Worm (Caenorhabditis elegans) whole organism, young adult: ENCODE results near the gene figl-1.

ENCODE experiments used
- B0336.3 ChIP-seq: fragments of 200-800 bp; sonication (Bioruptor generic); IDR thresholded peaks from 2 replicates; pipeline ENCODE4 v1.3.6; 2022; ENCODE audit warnings: missing genetic modification characterization, missing compliant biosample characterization
- F37B4.10 ChIP-seq: fragments of 200-800 bp; sonication (Bioruptor generic); IDR thresholded peaks from 2 replicates; pipeline ENCODE4 v1.3.6; 2022; ENCODE audit warnings: missing genetic modification characterization, missing compliant biosample characterization
- F39B2.1 ChIP-seq: fragments of 200-800 bp; sonication (Bioruptor generic); IDR thresholded peaks from 2 replicates; pipeline ENCODE4 v1.3.6; 2022; ENCODE audit warnings: missing genetic modification reagents, missing genetic modification characterization, missing compliant biosample characterization
- F57A8.1 ChIP-seq: fragments of 200-800 bp; sonication (Bioruptor generic); optimal IDR thresholded peaks from 2 replicates; lab custom pipeline; 2018; ENCODE audit warnings: mild to moderate bottlenecking, missing genetic modification characterization, moderate library complexity, missing compliant biosample characterization
- F57C9.4 ChIP-seq: sonication (generic microtip); optimal IDR thresholded peaks from 2 replicates; lab custom pipeline; 2017; ENCODE audit warnings: mild to moderate bottlenecking, missing genetic modification characterization, missing compliant biosample characterization
- K11D2.4 ChIP-seq: fragments of 200-800 bp; sonication (Bioruptor generic); IDR thresholded peaks from 2 replicates; pipeline ENCODE4 v1.3.6; 2022; ENCODE audit warnings: missing genetic modification reagents, missing genetic modification characterization, missing compliant biosample characterization
- K12H6.12 ChIP-seq: fragments of 200-800 bp; sonication (Bioruptor generic); optimal IDR thresholded peaks from 2 replicates; lab custom pipeline; 2018; ENCODE audit warnings: mild to moderate bottlenecking, missing genetic modification characterization, missing compliant biosample characterization
- Y67H2A.10 ChIP-seq: fragments of 200-800 bp; sonication (Bioruptor generic); conservative IDR thresholded peaks from 2 replicates; pipeline ENCODE4 v1.3.6; 2022; ENCODE audit warnings: missing genetic modification reagents, missing genetic modification characterization, missing compliant biosample characterization
- Y95B8A.8 ChIP-seq: fragments of 200-800 bp; sonication (Bioruptor generic); IDR thresholded peaks from 2 replicates; pipeline ENCODE4 v1.3.6; 2022; ENCODE audit warnings: missing genetic modification reagents, missing genetic modification characterization, missing compliant biosample characterization
- ZK185.1 ChIP-seq: sonication (generic microtip); optimal IDR thresholded peaks from 2 replicates; lab custom pipeline; 2016; ENCODE audit warnings: mild to moderate bottlenecking, missing genetic modification characterization, missing compliant biosample characterization; ENCODE audit not compliant: poor library complexity, severe bottlenecking
- akir-1 ChIP-seq: fragments of 200-800 bp; sonication (Bioruptor generic); optimal IDR thresholded peaks from 2 replicates; lab custom pipeline; 2018; ENCODE audit warnings: mild to moderate bottlenecking, missing genetic modification characterization, moderate library complexity, missing compliant biosample characterization
- ama-1 ChIP-seq, 3 experiments: fragments of 150-350 bp in 1 of 3; sonication (generic microtip) in 2 of 3; optimal IDR thresholded peaks; 2 replicates each; lab custom pipeline; 2014 to 2018; ENCODE audit warnings: missing biosample characterization in 2 of 3, missing genetic modification characterization in 2 of 3, missing genetic modification reagents in 2 of 3
- aptf-2 ChIP-seq: fragments of 200-800 bp; sonication (Bioruptor generic); conservative IDR thresholded peaks from 2 replicates; pipeline ENCODE4 v1.3.6; 2022; ENCODE audit warnings: missing genetic modification reagents, missing genetic modification characterization, missing compliant biosample characterization
- bed-1 ChIP-seq: fragments of 200-800 bp; sonication (Bioruptor generic); IDR thresholded peaks from 2 replicates; pipeline ENCODE4 v1.3.6; 2022; ENCODE audit warnings: missing genetic modification reagents, missing genetic modification characterization, missing compliant biosample characterization
- ccch-3 ChIP-seq: fragments of 200-800 bp; sonication (Bioruptor generic); optimal IDR thresholded peaks from 2 replicates; lab custom pipeline; 2018; ENCODE audit warnings: mild to moderate bottlenecking, missing genetic modification characterization, missing compliant biosample characterization
- ceh-100 ChIP-seq: fragments of 200-800 bp; sonication (Bioruptor generic); IDR thresholded peaks from 2 replicates; pipeline ENCODE4 v1.3.6; 2022; ENCODE audit warnings: missing genetic modification reagents, missing genetic modification characterization, missing compliant biosample characterization
- ceh-79 ChIP-seq: sonication (generic microtip); optimal IDR thresholded peaks from 2 replicates; lab custom pipeline; 2017; ENCODE audit warnings: mild to moderate bottlenecking, missing genetic modification characterization, missing compliant biosample characterization
- ceh-91 ChIP-seq: fragments of 200-800 bp; sonication (Bioruptor generic); IDR thresholded peaks from 2 replicates; pipeline ENCODE4 v1.3.6; 2022; ENCODE audit warnings: missing genetic modification reagents, missing genetic modification characterization, missing compliant biosample characterization
- chd-7 ChIP-seq: sonication (generic microtip); optimal IDR thresholded peaks from 2 replicates; lab custom pipeline; 2016; ENCODE audit warnings: mild to moderate bottlenecking, missing genetic modification characterization, moderate library complexity, missing compliant biosample characterization
- die-1 ChIP-seq: sonication (generic microtip); optimal IDR thresholded peaks from 2 replicates; lab custom pipeline; 2016; ENCODE audit warnings: missing genotype, mild to moderate bottlenecking, missing genetic modification characterization, missing compliant biosample characterization
- dpl-1 ChIP-seq: fragments of 150-350 bp; optimal IDR thresholded peaks from 2 replicates; lab custom pipeline; 2014; ENCODE audit warnings: missing biosample characterization, missing genetic modification reagents, missing genetic modification characterization
- egrh-3 ChIP-seq: fragments of 200-800 bp; sonication (Bioruptor generic); IDR thresholded peaks from 2 replicates; pipeline ENCODE4 v1.3.6; 2022; ENCODE audit warnings: missing genetic modification reagents, missing genetic modification characterization, missing compliant biosample characterization
- ets-4 ChIP-seq: fragments of 200-800 bp; sonication (Bioruptor generic); optimal IDR thresholded peaks from 2 replicates; lab custom pipeline; 2018; ENCODE audit warnings: mild to moderate bottlenecking, missing genetic modification characterization, missing compliant biosample characterization
- fkh-3 ChIP-seq: sonication (generic microtip); optimal IDR thresholded peaks from 2 replicates; lab custom pipeline; 2016; ENCODE audit warnings: mild to moderate bottlenecking, missing genetic modification characterization, missing compliant biosample characterization
- him-1 ChIP-seq: sonication (generic microtip); optimal IDR thresholded peaks from 2 replicates; lab custom pipeline; 2016; ENCODE audit warnings: missing genotype, missing genetic modification reagents, missing genetic modification characterization, missing compliant biosample characterization
- hlh-12 ChIP-seq: sonication (generic microtip); optimal IDR thresholded peaks from 2 replicates; lab custom pipeline; 2016; ENCODE audit warnings: missing genetic modification characterization, missing compliant biosample characterization
- hlh-26 ChIP-seq: fragments of 200-800 bp; sonication (Bioruptor generic); conservative IDR thresholded peaks from 2 replicates; pipeline ENCODE4 v1.3.6; 2022; ENCODE audit warnings: missing genetic modification reagents, missing genetic modification characterization, missing compliant biosample characterization
- hrde-1 ChIP-seq: sonication (generic microtip); optimal IDR thresholded peaks from 2 replicates; lab custom pipeline; 2016; ENCODE audit warnings: missing genetic modification characterization, mild to moderate bottlenecking, missing compliant biosample characterization, moderate library complexity, missing genotype, missing genetic modification reagents, borderline replicate concordance
- hsf-1 ChIP-seq: fragments of 200-800 bp; sonication (Bioruptor generic); IDR thresholded peaks from 2 replicates; pipeline ENCODE4 v1.3.6; 2022; ENCODE audit warnings: missing genetic modification reagents, missing genetic modification characterization, missing compliant biosample characterization
- let-526 ChIP-seq: fragments of 200-800 bp; sonication (Bioruptor generic); IDR thresholded peaks from 2 replicates; pipeline ENCODE4 v1.3.6; 2022; ENCODE audit warnings: missing genetic modification reagents, missing genetic modification characterization, missing compliant biosample characterization
- let-607 ChIP-seq, 2 experiments: fragments of 200-800 bp in 1 of 2; sonication (Bioruptor generic) in 1 of 2; sonication (generic microtip) in 1 of 2; optimal IDR thresholded peaks; 2 replicates each; lab custom pipeline; 2016 to 2018; ENCODE audit warnings: mild to moderate bottlenecking in 2 of 2, missing compliant biosample characterization in 2 of 2, missing genetic modification characterization in 2 of 2, moderate library complexity in 2 of 2, missing genotype in 1 of 2
- lir-1 ChIP-seq: fragments of 200-800 bp; sonication (Bioruptor generic); conservative IDR thresholded peaks from 2 replicates; pipeline ENCODE4 v1.3.6; 2022; ENCODE audit warnings: missing genetic modification reagents, missing genetic modification characterization, missing compliant biosample characterization
- lsy-27 ChIP-seq: sonication (generic microtip); optimal IDR thresholded peaks from 2 replicates; lab custom pipeline; 2017; ENCODE audit warnings: missing genetic modification characterization, mild to moderate bottlenecking, missing compliant biosample characterization, antibody characterized with exemption, missing genotype, borderline replicate concordance; ENCODE audit not compliant: insufficient read depth
- madf-6 ChIP-seq: fragments of 200-800 bp; sonication (Bioruptor generic); IDR thresholded peaks from 2 replicates; pipeline ENCODE4 v1.3.6; 2022; ENCODE audit warnings: missing genetic modification reagents, missing genetic modification characterization, missing compliant biosample characterization
- madf-8 ChIP-seq: fragments of 200-800 bp; sonication (Bioruptor generic); conservative IDR thresholded peaks from 2 replicates; pipeline ENCODE4 v1.3.6; 2022; ENCODE audit warnings: missing genetic modification reagents, missing genetic modification characterization, missing compliant biosample characterization
- mcd-1 ChIP-seq: fragments of 200-800 bp; sonication (Bioruptor generic); IDR thresholded peaks from 2 replicates; pipeline ENCODE4 v1.3.6; 2022; ENCODE audit warnings: missing genetic modification reagents, missing genetic modification characterization, missing compliant biosample characterization
- mxl-1 ChIP-seq: sonication (generic microtip); optimal IDR thresholded peaks from 2 replicates; lab custom pipeline; 2016; ENCODE audit warnings: missing genetic modification characterization, missing compliant biosample characterization
- pha-4 ChIP-seq: fragments of 150-350 bp; sonication (generic microtip); optimal IDR thresholded peaks from 2 replicates; lab custom pipeline; 2014; ENCODE audit warnings: missing biosample characterization, missing genetic modification reagents, missing genetic modification characterization
- snpc-1.3 ChIP-seq: sonication (generic microtip); optimal IDR thresholded peaks from 2 replicates; lab custom pipeline; 2017; ENCODE audit warnings: missing genetic modification characterization, mild to moderate bottlenecking, missing compliant biosample characterization, antibody characterized with exemption, moderate library complexity, missing genotype, missing genetic modification reagents; ENCODE audit not compliant: insufficient read depth
- snpc-3.4 ChIP-seq: sonication (generic microtip); optimal IDR thresholded peaks from 2 replicates; lab custom pipeline; 2017; ENCODE audit warnings: missing genetic modification characterization, mild to moderate bottlenecking, missing compliant biosample characterization, antibody characterized with exemption, moderate library complexity, missing genotype, missing genetic modification reagents
- snpc-4 ChIP-seq, 5 experiments: fragments of 150-350 bp in 1 of 5; sonication (generic microtip) in 4 of 5; optimal IDR thresholded peaks; 2 replicates each; lab custom pipeline; 2014 to 2018; ENCODE audit warnings: missing genetic modification characterization in 5 of 5, missing biosample characterization in 3 of 5, antibody characterized with exemption in 2 of 5, mild to moderate bottlenecking in 2 of 5, missing compliant biosample characterization in 2 of 5, missing genotype in 2 of 5, moderate library complexity in 2 of 5, missing genetic modification reagents in 1 of 5
- sptf-2 ChIP-seq: fragments of 200-800 bp; sonication (Bioruptor generic); optimal IDR thresholded peaks from 2 replicates; lab custom pipeline; 2018; ENCODE audit warnings: mild to moderate bottlenecking, missing genetic modification characterization, missing compliant biosample characterization
- tbp1 ChIP-seq: fragments of 200-800 bp; sonication (Bioruptor generic); optimal IDR thresholded peaks from 2 replicates; lab custom pipeline; 2018; ENCODE audit warnings: mild to moderate bottlenecking, missing genetic modification characterization, missing compliant biosample characterization
- xnd-1 ChIP-seq: sonication (generic microtip); optimal IDR thresholded peaks from 2 replicates; lab custom pipeline; 2016; ENCODE audit warnings: missing genotype, missing genetic modification reagents, missing genetic modification characterization, missing compliant biosample characterization
- zim-3 ChIP-seq: sonication (generic microtip); optimal IDR thresholded peaks from 2 replicates; lab custom pipeline; 2017; ENCODE audit warnings: mild to moderate bottlenecking, missing genetic modification characterization, moderate library complexity, missing compliant biosample characterization
- ztf-28 ChIP-seq: fragments of 200-800 bp; sonication (Bioruptor generic); IDR thresholded peaks from 2 replicates; pipeline ENCODE4 v1.3.6; 2022; ENCODE audit warnings: missing genetic modification reagents, missing genetic modification characterization, missing compliant biosample characterization
- ztf-6 ChIP-seq: fragments of 200-800 bp; sonication (Bioruptor generic); IDR thresholded peaks from 2 replicates; pipeline ENCODE4 v1.3.6; 2022; ENCODE audit warnings: missing genetic modification reagents, missing genetic modification characterization, missing compliant biosample characterization

Gene figl-1

ce11 chrV:4346799-4347198 lies 1.0 kb upstream of the figl-1 start, which contains the start of gene mcm-7 (continued):
- no peak for TF ChIP-seq chd-7
- TF ChIP-seq snpc-3.4 (tag; lab: Kevin White, UChicago) = peak; percentile 53
- TF ChIP-seq mcd-1 = peak; percentile 51; the same call in 1 of the 2 replicates
- no peak for TF ChIP-seq akir-1 (GFP tag; lab: Kevin White, UChicago)
- TF ChIP-seq xnd-1 = peak; percentile 62
- peak; percentile 79 for TF ChIP-seq dpl-1 (GFP tag; lab: Kevin White, UChicago)
- no peak for TF ChIP-seq F39B2.1 (GFP tag; lab: Robert Waterston, UW)
- peak; percentile 70 for TF ChIP-seq egrh-3 (GFP tag; lab: Robert Waterston, UW)
- no peak for TF ChIP-seq ZK185.1
- TF ChIP-seq hsf-1 (GFP tag; lab: Robert Waterston, UW) = no peak
- TF ChIP-seq ceh-79 (tag; lab: Kevin White, UChicago) = no peak
- peak; percentile 76 for TF ChIP-seq madf-8 (GFP tag; lab: Robert Waterston, UW)
- no peak for TF ChIP-seq ztf-28 (GFP tag; lab: Robert Waterston, UW)
- TF ChIP-seq ceh-100 (GFP tag; lab: Robert Waterston, UW) = no peak
- no peak for TF ChIP-seq let-607 (tag; optimal IDR thresholded peaks at IDR 0.05; lab: Kevin White, UChicago)
- TF ChIP-seq F57A8.1 (GFP tag; lab: Kevin White, UChicago) = no peak
- no peak for TF ChIP-seq snpc-4 (GFP tag; optimal IDR thresholded peaks at IDR 0.05; lab: Kevin White, UChicago)
- peak in 2 of 4 experiments; percentile 49 to 59 for TF ChIP-seq snpc-4 (tag; optimal IDR thresholded peaks at IDR 0.05; lab: Kevin White, UChicago)
- no peak for TF ChIP-seq hlh-12 (tag; lab: Kevin White, UChicago)
- TF ChIP-seq K11D2.4 (GFP tag; lab: Robert Waterston, UW) = no peak
- TF ChIP-seq zim-3 (tag; lab: Kevin White, UChicago) = no peak
- no peak for TF ChIP-seq hlh-26 (GFP tag; lab: Robert Waterston, UW)
- peak; percentile 74 for TF ChIP-seq ceh-91
- TF ChIP-seq ztf-6 (GFP tag; lab: Robert Waterston, UW) = no peak
- TF ChIP-seq die-1 (tag; lab: Kevin White, UChicago) = no peak
- no peak for TF ChIP-seq ama-1 (optimal IDR thresholded peaks at IDR 0.05; lab: Kevin White, UChicago)
- TF ChIP-seq ama-1 (GFP tag; optimal IDR thresholded peaks at IDR 0.05; lab: Kevin White, UChicago) = no peak
- no peak for TF ChIP-seq aptf-2 (GFP tag; lab: Robert Waterston, UW)
- no peak for TF ChIP-seq Y95B8A.8 (GFP tag; lab: Robert Waterston, UW)
- no peak for TF ChIP-seq hrde-1 (tag; lab: Kevin White, UChicago)
- no peak for TF ChIP-seq him-1 (tag; lab: Kevin White, UChicago)
- TF ChIP-seq let-526 (GFP tag; lab: Robert Waterston, UW) = no peak
- TF ChIP-seq lir-1 (GFP tag; lab: Robert Waterston, UW) = no peak
- TF ChIP-seq fkh-3 (tag; lab: Kevin White, UChicago) = no peak
- peak; percentile 27 for TF ChIP-seq snpc-1.3 (tag; lab: Kevin White, UChicago)
- peak; percentile 30 for TF ChIP-seq tbp1 (GFP tag; lab: Kevin White, UChicago)
- no peak for TF ChIP-seq bed-1 (GFP tag; lab: Robert Waterston, UW)
- no peak for TF ChIP-seq F37B4.10 (GFP tag; lab: Robert Waterston, UW)
- no peak for TF ChIP-seq ccch-3
- no peak for TF ChIP-seq pha-4 (tag; lab: Kevin White, UChicago)
- TF ChIP-seq madf-6 (GFP tag; lab: Robert Waterston, UW) = peak; percentile 91
- no peak for TF ChIP-seq B0336.3 (GFP tag; lab: Robert Waterston, UW)
- no peak for TF ChIP-seq ets-4 (GFP tag; lab: Kevin White, UChicago)
- TF ChIP-seq K12H6.12 (tag; lab: Kevin White, UChicago) = no peak
- TF ChIP-seq mxl-1 = no peak
- no peak for TF ChIP-seq lsy-27
- no peak for TF ChIP-seq F57C9.4 (tag; lab: Kevin White, UChicago)
- TF ChIP-seq Y67H2A.10 (GFP tag; lab: Robert Waterston, UW) = no peak
- TF ChIP-seq sptf-2 = no peak
